Worm (Caenorhabditis elegans): ENCODE data around the gene F40A3.6.

ce11 chrV:7891230-7891629, 2.4 kb downstream of the F40A3.6 start, which contains the start of gene F40A3.1:
- no peak for TF ChIP-seq him-1 (tag; optimal IDR thresholded peaks at IDR 0.05)
- no peak for TF ChIP-seq dao-5 (tag; optimal IDR thresholded peaks at IDR 0.05)
